Fruit fly (Drosophila melanogaster) whole organism, prepupa: ENCODE data around the gene Hsp26.

Experiments used
- CG11762 ChIP-seq: fragments of 200-800 bp; sonication (Bioruptor generic); optimal IDR thresholded peaks from 3 replicates; lab custom pipeline; 2016; ENCODE audit warnings: missing biosample characterization, missing genetic modification characterization; ENCODE audit not compliant: insufficient read depth
- CG16779 ChIP-seq: fragments of 200-800 bp; sonication (Bioruptor generic); optimal IDR thresholded peaks from 3 replicates; lab custom pipeline; 2017; ENCODE audit warnings: missing biosample characterization, mild to moderate bottlenecking, missing genetic modification characterization
- CG6792 ChIP-seq: fragments of 200-800 bp; sonication (Bioruptor generic); optimal IDR thresholded peaks from 3 replicates; lab custom pipeline; 2016; ENCODE audit warnings: missing biosample characterization, missing genetic modification characterization
- Eip78C ChIP-seq: fragments of 200-800 bp; sonication (Bioruptor generic); peaks from one replicate; lab custom pipeline; 2016; ENCODE audit warnings: missing biosample characterization, missing genetic modification characterization
- Eip93F ChIP-seq: fragments of 200-800 bp; sonication (Bioruptor generic); optimal IDR thresholded peaks from 2 replicates; lab custom pipeline; 2016; ENCODE audit warnings: missing biosample characterization, mild to moderate bottlenecking, missing genetic modification characterization
- Gug ChIP-seq: fragments of 200-800 bp; sonication (Bioruptor generic); IDR thresholded peaks from 2 replicates; pipeline ENCODE4 v1.3.6; 2022; ENCODE audit warnings: missing biosample characterization, missing genetic modification characterization
- Hr39 ChIP-seq: fragments of 200-800 bp; sonication (Bioruptor generic); optimal IDR thresholded peaks from 2 replicates; lab custom pipeline; 2016; ENCODE audit warnings: missing biosample characterization, missing genetic modification characterization
- Sox14 ChIP-seq: fragments of 200-800 bp; sonication (Bioruptor generic); optimal IDR thresholded peaks from 3 replicates; lab custom pipeline; 2016; ENCODE audit warnings: missing biosample characterization, missing genetic modification characterization
- ss ChIP-seq, 2 experiments: fragments of 200-800 bp; sonication (Bioruptor generic); optimal IDR thresholded peaks; 2 replicates in 1 of 2; 3 replicates in 1 of 2; lab custom pipeline; 2017 to 2018; ENCODE audit warnings: mild to moderate bottlenecking in 2 of 2, missing biosample characterization in 2 of 2, missing genetic modification characterization in 2 of 2, moderate library complexity in 1 of 2

dm6 chr3L:9349314-9349733 is 27.9 kb downstream of the Hsp26 start, which contains the start of gene PGRP-LF:
- TF ChIP-seq CG16779 (tag; lab: Kevin White, UChicago) (peak; percentile 58), ss (GFP tag; optimal IDR thresholded peaks at IDR 0.05; lab: Kevin White, UChicago) (no peak), Gug (GFP tag; lab: Robert Waterston, UW) (no peak), CG11762 (GFP tag; lab: Kevin White, UChicago) (no peak), Hr39 (no peak), Eip78C (GFP tag; lab: Kevin White, UChicago) (peak; percentile 77), CG6792 (GFP tag; lab: Kevin White, UChicago) (no peak), Sox14 (GFP tag; lab: Kevin White, UChicago) (no peak), Eip93F (peak; percentile 58)
